Fruit fly (Drosophila melanogaster): Measurements from ENCODE around the gene Octalpha2R.
A peak's percentile ranks its signal among the peaks of the same experiment; 100 is the strongest.

Gene Octalpha2R

DNA sequence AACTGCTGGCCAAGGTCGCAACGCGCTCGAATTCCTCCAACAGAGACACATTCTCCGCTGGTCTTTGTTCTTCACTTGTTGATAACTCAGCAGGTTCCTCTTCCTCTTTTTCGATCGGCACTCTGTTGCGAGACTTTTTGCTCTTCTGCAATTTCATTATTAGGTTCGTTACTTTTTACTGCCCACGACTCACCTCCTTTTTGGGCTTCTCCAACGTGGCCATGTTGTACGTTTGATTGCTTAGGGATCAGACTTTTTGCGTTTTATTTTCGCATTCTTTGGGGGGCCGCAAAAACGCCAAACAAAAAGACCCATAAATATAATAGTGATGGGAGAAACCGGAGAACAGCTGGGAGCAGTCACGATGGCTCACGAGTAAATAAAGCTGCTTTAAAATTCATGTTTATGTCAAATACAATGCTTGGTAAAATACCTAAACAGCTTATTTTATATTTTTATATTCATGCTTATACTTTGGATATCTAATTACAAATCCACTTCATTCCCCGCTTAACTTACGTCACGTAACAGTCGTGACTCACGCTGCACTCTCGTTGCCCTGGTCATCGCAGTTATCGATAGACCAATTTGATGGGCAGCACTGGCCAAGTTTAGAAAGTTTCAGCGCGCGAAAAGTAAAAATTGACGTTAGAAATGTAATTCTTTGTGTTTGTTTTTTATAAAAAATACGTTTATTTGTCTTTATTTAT is 90.3 kb downstream of the Octalpha2R start, which contains the start of gene Epg5 (continued):
- TF ChIP-seq CG8632 (GFP tag; optimal IDR thresholded peaks at IDR 0.05), result peak; percentile 53
- TF ChIP-seq esn (GFP tag; optimal IDR thresholded peaks at IDR 0.05), result peak; percentile 88
- TF ChIP-seq cyc (GFP tag; optimal IDR thresholded peaks at IDR 0.05), result peak; percentile 79
- TF ChIP-seq lz (GFP tag; optimal IDR thresholded peaks at IDR 0.05), result peak; percentile 87
- TF ChIP-seq CG31627 (GFP tag; optimal IDR thresholded peaks at IDR 0.05), result peak; percentile 86
- TF ChIP-seq CG11294 (GFP tag; IDR thresholded peaks at IDR 0.05), result peak; percentile 52; the same call in 1 of the 2 replicates
- TF ChIP-seq Sox15 (GFP tag; optimal IDR thresholded peaks at IDR 0.05), result peak; percentile 67
- no peak for TF ChIP-seq OdsH (GFP tag; optimal IDR thresholded peaks at IDR 0.05)

DNA sequence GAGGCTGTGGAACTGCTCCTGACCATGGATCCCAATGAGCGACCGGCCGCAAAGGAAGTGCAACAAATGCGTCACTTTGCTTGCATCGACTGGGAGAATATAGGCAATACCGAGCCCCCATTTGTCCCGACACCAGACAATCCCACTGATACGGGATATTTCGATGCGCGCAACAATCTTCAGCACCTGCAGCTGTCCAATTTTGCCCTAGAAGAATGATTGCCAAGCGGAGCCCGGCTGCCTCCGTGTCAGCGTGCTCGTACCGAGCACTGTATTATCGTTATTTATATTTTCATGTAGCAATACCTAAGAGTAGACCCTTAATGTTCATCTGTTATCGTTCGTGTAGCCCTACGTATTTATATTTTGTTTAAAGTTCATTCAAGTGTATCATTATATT is 99.2 kb downstream of the Octalpha2R start:
- TF ChIP-seq svp (GFP tag) (peak; percentile 96), CG11762 (GFP tag; optimal IDR thresholded peaks at IDR 0.05; ENCODE audit: insufficient read depth) (no peak)
